Worm (Caenorhabditis elegans): Measurements from ENCODE around the gene bus-8B.

ce11 chrX:5465631-5466030 lies 27.5 kb upstream of the bus-8B start:
- TF ChIP-seq pha-4 (tag; optimal IDR thresholded peaks at IDR 0.05) (no peak), nhr-77 (tag; optimal IDR thresholded peaks at IDR 0.05) (no peak), unc-39 (tag; optimal IDR thresholded peaks at IDR 0.05) (no peak), elt-2 (tag; optimal IDR thresholded peaks at IDR 0.05) (peak; percentile 82), ceh-9 (tag; optimal IDR thresholded peaks at IDR 0.05) (no peak), fkh-10 (GFP tag; optimal IDR thresholded peaks at IDR 0.05) (no peak), snpc-4 (tag; optimal IDR thresholded peaks at IDR 0.05) (no peak), lsy-12 (tag; optimal IDR thresholded peaks at IDR 0.05) (no peak)
